Worm (Caenorhabditis elegans): ENCODE data around the gene Y16B4A.2.
A peak's percentile ranks its signal among the peaks of the same experiment; 100 is the strongest.

Gene Y16B4A.2

ce11 chrX:14724935-14725334 is 46.7 kb downstream of the Y16B4A.2 start:
- no peak for TF ChIP-seq dmd-9 (GFP tag; IDR thresholded peaks at IDR 0.05)
- peak; percentile 60; the same call in 1 of the 2 replicates for TF ChIP-seq set-16 (GFP tag; IDR thresholded peaks at IDR 0.05)
- peak; percentile 11; the same call in 1 of the 2 replicates for TF ChIP-seq dmd-8 (GFP tag; IDR thresholded peaks at IDR 0.05)

ce11 chrX:14721098-14721497 is 50.6 kb downstream of the Y16B4A.2 start, which contains the start of gene F33C8.2:
F33C8.2 (plus strand) TSS chrX:14721398.
- TF ChIP-seq mep-1 (tag; optimal IDR thresholded peaks at IDR 0.05) (no peak), nhr-48 (tag; optimal IDR thresholded peaks at IDR 0.05) (no peak), attf-4 (tag; optimal IDR thresholded peaks at IDR 0.05) (no peak), mxl-2 (GFP tag; conservative IDR thresholded peaks at IDR 0.05) (no peak), lsy-2 (tag; optimal IDR thresholded peaks at IDR 0.05) (no peak), unc-62 (GFP tag; optimal IDR thresholded peaks at IDR 0.05 in 1 of 2) (no peak), unc-62 (tag; optimal IDR thresholded peaks at IDR 0.05) (no peak), lin-38 (GFP tag; IDR thresholded peaks at IDR 0.05) (no peak), ceh-32 (tag; optimal IDR thresholded peaks at IDR 0.05; ENCODE audit: poor library complexity) (no peak), daf-16 (GFP tag; optimal IDR thresholded peaks at IDR 0.05) (no peak), daf-16 (tag; optimal IDR thresholded peaks at IDR 0.05) (no peak), set-16 (GFP tag; IDR thresholded peaks at IDR 0.05) (no peak), Y48G9A.11 (GFP tag; IDR thresholded peaks at IDR 0.05) (no peak), zfp-2 (tag; optimal IDR thresholded peaks at IDR 0.05) (no peak), ama-1 (optimal IDR thresholded peaks at IDR 0.05) (no peak), F44E2.7 (GFP tag; IDR thresholded peaks at IDR 0.05) (no peak)

DNA sequence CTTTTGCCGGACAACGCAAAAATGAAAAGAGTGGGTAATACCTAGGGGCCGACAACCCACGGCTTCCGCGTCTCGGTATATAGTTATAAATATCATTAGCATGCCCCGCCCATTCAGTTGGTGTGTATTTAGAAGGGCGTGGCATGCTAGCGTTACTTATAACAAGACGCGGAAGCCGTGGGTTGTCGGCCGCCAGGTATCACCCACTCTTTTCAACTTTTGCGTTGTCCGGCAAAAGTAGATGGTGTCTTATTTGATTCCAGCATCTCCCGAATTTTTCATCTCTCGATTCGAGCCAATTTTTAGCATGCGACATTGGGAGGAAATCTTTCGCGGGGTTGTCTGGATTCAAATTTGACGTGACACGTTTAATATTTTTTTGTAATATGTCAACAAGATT is 53.9 kb downstream of the Y16B4A.2 start:
- TF ChIP-seq madf-5 (GFP tag; IDR thresholded peaks at IDR 0.05) (0 out of 4 replicates have a peak, but pooled peaks of 1 of the 2 experiments have one; percentile 16), ceh-62 (tag; optimal IDR thresholded peaks at IDR 0.05) (no peak), gei-8 (GFP tag; optimal IDR thresholded peaks at IDR 0.05) (no peak), nhr-111 (GFP tag; optimal IDR thresholded peaks at IDR 0.05) (no peak)

ce11 chrX:14715459-14715858 is 56.2 kb downstream of the Y16B4A.2 start:
- no peak for TF ChIP-seq F26F4.8 (GFP tag; conservative IDR thresholded peaks at IDR 0.05)
- no peak for TF ChIP-seq F44E2.7 (GFP tag; IDR thresholded peaks at IDR 0.05)
- no peak for TF ChIP-seq nhr-48 (tag; optimal IDR thresholded peaks at IDR 0.05)
- peak; percentile 65 for TF ChIP-seq set-16 (GFP tag; IDR thresholded peaks at IDR 0.05)
- no peak for TF ChIP-seq pqm-1 (tag; optimal IDR thresholded peaks at IDR 0.05)
- no peak for TF ChIP-seq nhr-102 (tag; optimal IDR thresholded peaks at IDR 0.05)
- TF ChIP-seq egl-27 (tag; optimal IDR thresholded peaks at IDR 0.05), result no peak
